Worm (Caenorhabditis elegans): ENCODE results near the gene lgc-33.

ce11 chrIV:868723-869122 is 23.4 kb downstream of the lgc-33 start:
- TF ChIP-seq jun-1 (tag; optimal IDR thresholded peaks at IDR 0.05), result no peak
- TF ChIP-seq ces-1 (GFP tag; optimal IDR thresholded peaks at IDR 0.05), result no peak
- TF ChIP-seq nhr-90 (tag; optimal IDR thresholded peaks at IDR 0.05; ENCODE audit: poor library complexity), result no peak
- no peak for TF ChIP-seq skn-1 (tag; optimal IDR thresholded peaks at IDR 0.05)
- no peak for TF ChIP-seq snpc-4 (tag; optimal IDR thresholded peaks at IDR 0.05)
- no peak for TF ChIP-seq ceh-90 (tag; optimal IDR thresholded peaks at IDR 0.05)
- no peak for TF ChIP-seq unc-62 (GFP tag; optimal IDR thresholded peaks at IDR 0.05)

All from whole organism, L1 larva.